Worm (Caenorhabditis elegans) whole organism, midembryonic: ENCODE data around the gene comt-5.

Experiments
- T22C8.4 ChIP-seq: fragments of 200-800 bp; sonication (Bioruptor generic); IDR thresholded peaks from 2 replicates; pipeline ENCODE4 v1.3.6; 2022; ENCODE audit warnings: missing genetic modification characterization, missing compliant biosample characterization
- cog-1 ChIP-seq: sonication (generic microtip); optimal IDR thresholded peaks from 2 replicates; lab custom pipeline; 2016; ENCODE audit warnings: missing genetic modification characterization, missing compliant biosample characterization
- flt-1 ChIP-seq: fragments of 200-800 bp; sonication (Bioruptor generic); IDR thresholded peaks from 2 replicates; pipeline ENCODE4 v1.3.6; 2022; ENCODE audit warnings: missing genetic modification characterization, missing compliant biosample characterization
- klf-2 ChIP-seq: fragments of 200-800 bp; sonication (Bioruptor generic); conservative IDR thresholded peaks from 2 replicates; pipeline ENCODE4 v1.3.6; 2022; ENCODE audit warnings: missing genetic modification reagents, missing genetic modification characterization, missing compliant biosample characterization
- med-1 ChIP-seq: sonication (generic microtip); optimal IDR thresholded peaks from 2 replicates; lab custom pipeline; 2017; ENCODE audit warnings: missing genetic modification characterization, mild to moderate bottlenecking, missing compliant biosample characterization, antibody characterized with exemption, missing genetic modification reagents; ENCODE audit not compliant: insufficient read depth
- ref-1 ChIP-seq: fragments of 200-800 bp; sonication (Bioruptor generic); conservative IDR thresholded peaks from 2 replicates; pipeline ENCODE4 v1.3.6; 2022; ENCODE audit warnings: missing genetic modification reagents, missing genetic modification characterization, missing compliant biosample characterization
- tab-1 ChIP-seq: fragments of 200-800 bp; sonication (Bioruptor generic); IDR thresholded peaks from 2 replicates; pipeline ENCODE4 v1.3.6; 2022; ENCODE audit warnings: missing genetic modification characterization, missing compliant biosample characterization
- ztf-23 ChIP-seq: fragments of 200-800 bp; sonication (Bioruptor generic); IDR thresholded peaks from 2 replicates; pipeline ENCODE4 v1.3.6; 2022; ENCODE audit warnings: missing genetic modification reagents, missing genetic modification characterization, missing compliant biosample characterization
- ztf-29 ChIP-seq: fragments of 200-800 bp; sonication (Bioruptor generic); IDR thresholded peaks from 2 replicates; pipeline ENCODE4 v1.3.6; 2022; ENCODE audit warnings: missing genetic modification reagents, missing genetic modification characterization, missing compliant biosample characterization

Gene comt-5

DNA sequence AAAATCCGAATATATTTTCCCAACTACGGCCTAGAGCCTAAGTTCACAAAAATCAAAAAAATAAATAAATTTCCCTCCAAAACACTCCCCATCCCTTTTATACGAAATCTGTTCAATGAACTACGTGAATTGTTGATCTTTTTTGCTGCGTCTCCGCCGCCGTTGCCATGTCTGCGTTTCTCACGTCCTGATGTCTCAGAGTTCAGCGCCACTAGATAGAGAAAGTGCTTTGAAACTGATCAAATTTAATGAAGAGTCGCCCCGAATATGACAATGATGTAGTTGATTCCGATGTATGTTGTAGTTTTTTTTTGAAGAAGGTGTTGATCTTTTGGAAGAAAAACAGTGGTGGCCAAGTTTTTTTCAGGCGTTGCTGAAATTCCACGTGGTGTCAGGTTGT is 845 bp upstream of the comt-5 start:
- no peak for TF ChIP-seq flt-1 (GFP tag; lab: Robert Waterston, UW)
- no peak for TF ChIP-seq cog-1 (tag; lab: Kevin White, UChicago)
- TF ChIP-seq ref-1 (GFP tag; lab: Robert Waterston, UW) = no peak
- TF ChIP-seq ztf-29 (GFP tag; lab: Robert Waterston, UW) = no peak
- TF ChIP-seq ztf-23 (GFP tag; lab: Robert Waterston, UW) = no peak
- TF ChIP-seq tab-1 (GFP tag; lab: Robert Waterston, UW) = no peak
- TF ChIP-seq med-1 (GFP tag; lab: Kevin White, UChicago) = no peak
- no peak for TF ChIP-seq T22C8.4 (GFP tag; lab: Robert Waterston, UW)
- no peak for TF ChIP-seq klf-2 (GFP tag; lab: Robert Waterston, UW)

DNA sequence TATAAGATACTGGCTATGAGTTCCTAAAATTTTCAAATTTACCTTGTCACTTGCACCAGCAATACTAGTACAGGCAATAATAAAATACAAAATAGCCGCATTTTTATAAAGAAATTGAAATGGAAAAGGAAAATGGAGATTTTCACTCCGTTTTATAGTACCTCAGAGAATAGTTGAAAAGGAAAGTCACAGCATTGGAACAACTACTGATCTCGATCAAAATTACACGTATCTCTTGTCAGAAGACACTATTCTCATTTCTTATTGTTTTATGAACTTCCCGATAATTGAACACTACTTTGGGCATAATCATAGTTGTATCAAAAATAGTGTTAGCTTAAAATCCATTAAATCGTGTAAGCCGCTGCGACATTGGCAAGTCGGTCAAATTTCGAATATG is 1.9 kb downstream of the comt-5 start, which contains the start of gene Y40B10A.11:
Gene Y40B10A.11, minus strand, starts transcription at position 101 of the 400 bp plus-strand sequence.
- TF ChIP-seq T22C8.4 (GFP tag; lab: Robert Waterston, UW) (no peak), cog-1 (tag; lab: Kevin White, UChicago) (no peak), ztf-29 (GFP tag; lab: Robert Waterston, UW) (no peak), flt-1 (GFP tag; lab: Robert Waterston, UW) (no peak), ref-1 (GFP tag; lab: Robert Waterston, UW) (no peak)

DNA sequence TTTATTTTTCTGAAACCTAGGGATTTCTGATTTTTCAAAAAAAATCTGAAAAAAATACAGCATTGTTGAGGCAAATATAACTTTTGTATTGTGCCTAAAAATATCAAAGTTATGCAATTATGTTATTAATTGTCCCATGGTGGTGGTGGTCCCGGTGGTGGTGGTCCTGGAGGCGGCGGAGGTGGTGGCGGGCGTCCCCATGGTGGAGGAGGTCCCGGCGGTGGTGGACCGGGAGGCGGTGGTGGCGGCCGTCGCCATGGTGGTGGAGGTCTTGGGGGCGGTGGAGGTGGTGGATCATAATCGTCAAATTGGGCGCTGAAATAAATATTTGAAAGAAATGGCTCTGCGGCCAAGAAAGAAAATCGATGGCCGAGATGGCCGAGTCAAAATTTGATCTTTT is 2.6 kb downstream of the comt-5 start:
- TF ChIP-seq tab-1 (GFP tag; lab: Robert Waterston, UW) = no peak
- TF ChIP-seq ztf-23 (GFP tag; lab: Robert Waterston, UW) = 0 out of 2 replicates have a peak, but pooled peaks have one; percentile 41

DNA sequence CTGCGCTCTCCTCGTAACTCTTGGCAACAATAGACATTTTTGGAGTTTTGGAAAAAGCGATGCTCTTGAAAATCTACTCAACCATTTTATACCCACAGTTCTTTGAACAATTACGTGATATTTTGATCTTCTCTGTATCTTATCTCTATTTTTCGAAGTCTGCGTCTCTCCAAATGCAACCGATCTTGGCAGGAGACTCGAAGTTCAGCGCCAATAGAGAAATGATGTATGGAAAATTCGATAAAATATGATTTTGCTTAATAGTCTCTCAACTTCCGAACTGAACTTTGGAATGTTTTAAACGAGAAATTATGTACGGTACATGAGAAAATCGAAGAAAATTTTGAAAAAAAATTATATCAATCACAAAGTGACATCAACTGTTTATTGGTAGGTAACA is 3.3 kb downstream of the comt-5 start, which contains the start of gene comt-4:
Gene comt-4, minus strand, starts transcription at position 50 of the 400 bp plus-strand sequence.
- TF ChIP-seq ref-1 (GFP tag; lab: Robert Waterston, UW) (no peak), klf-2 (GFP tag; lab: Robert Waterston, UW) (no peak), ztf-23 (GFP tag; lab: Robert Waterston, UW) (no peak), T22C8.4 (GFP tag; lab: Robert Waterston, UW) (no peak), ztf-29 (GFP tag; lab: Robert Waterston, UW) (no peak), flt-1 (GFP tag; lab: Robert Waterston, UW) (no peak), med-1 (GFP tag; lab: Kevin White, UChicago) (no peak), tab-1 (GFP tag; lab: Robert Waterston, UW) (no peak), cog-1 (tag; lab: Kevin White, UChicago) (no peak)

DNA sequence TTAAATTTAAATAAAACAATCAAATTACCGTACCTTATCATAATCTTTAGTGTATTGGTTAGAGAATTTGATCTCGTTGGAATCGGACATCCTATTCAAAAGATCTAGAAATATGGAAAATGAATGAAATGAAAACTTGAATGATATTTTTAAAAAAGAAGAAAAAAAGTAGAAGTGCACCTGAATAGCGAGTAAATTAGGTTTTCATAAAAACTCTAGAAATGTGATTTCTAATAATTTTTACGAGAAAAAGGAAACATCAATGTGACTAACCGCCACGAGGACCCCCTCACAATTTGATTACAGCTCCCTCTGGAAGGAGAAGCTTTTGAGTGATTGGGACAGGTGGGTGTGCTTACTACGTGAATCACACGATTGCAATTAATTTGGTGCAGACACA is 7.5 kb downstream of the comt-5 start, which contains the start of gene Y40B10A.5:
Gene Y40B10A.5, minus strand, starts transcription at position 101 of the 400 bp plus-strand sequence.
- no peak for TF ChIP-seq cog-1 (tag; lab: Kevin White, UChicago)
- no peak for TF ChIP-seq flt-1 (GFP tag; lab: Robert Waterston, UW)
- TF ChIP-seq ref-1 (GFP tag; lab: Robert Waterston, UW) = no peak
- no peak for TF ChIP-seq ztf-23 (GFP tag; lab: Robert Waterston, UW)
- no peak for TF ChIP-seq ztf-29 (GFP tag; lab: Robert Waterston, UW)
- TF ChIP-seq T22C8.4 (GFP tag; lab: Robert Waterston, UW) = no peak
- TF ChIP-seq tab-1 (GFP tag; lab: Robert Waterston, UW) = no peak
- TF ChIP-seq med-1 (GFP tag; lab: Kevin White, UChicago) = no peak
- TF ChIP-seq klf-2 (GFP tag; lab: Robert Waterston, UW) = no peak

DNA sequence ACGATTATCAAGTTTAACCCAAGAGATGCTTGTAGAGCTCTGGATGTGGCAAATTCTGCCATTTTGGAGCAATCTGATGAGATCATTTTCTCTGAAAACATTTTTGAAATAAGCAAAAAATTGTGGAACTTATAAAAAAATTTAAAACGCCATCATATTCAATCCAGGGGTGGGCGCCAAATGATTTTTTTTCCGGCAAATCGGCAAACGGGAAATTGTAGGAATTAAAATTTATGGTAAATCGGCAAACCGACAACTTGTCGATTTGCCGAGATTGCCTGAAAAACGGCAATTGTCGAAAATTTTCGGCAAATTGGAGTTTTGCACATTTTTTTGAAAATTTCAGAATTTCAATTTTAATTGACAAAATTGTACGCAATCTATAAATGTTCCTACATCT is 17.9 kb downstream of the comt-5 start, which contains the start of gene srab-23:
Gene srab-23, minus strand, starts transcription at position 101 of the 400 bp plus-strand sequence.
- TF ChIP-seq flt-1 (GFP tag; lab: Robert Waterston, UW) (no peak), tab-1 (GFP tag; lab: Robert Waterston, UW) (no peak), med-1 (GFP tag; lab: Kevin White, UChicago) (no peak), ref-1 (GFP tag; lab: Robert Waterston, UW) (no peak), klf-2 (GFP tag; lab: Robert Waterston, UW) (no peak), T22C8.4 (GFP tag; lab: Robert Waterston, UW) (no peak), ztf-23 (GFP tag; lab: Robert Waterston, UW) (no peak), cog-1 (tag; lab: Kevin White, UChicago) (no peak), ztf-29 (GFP tag; lab: Robert Waterston, UW) (no peak)

DNA sequence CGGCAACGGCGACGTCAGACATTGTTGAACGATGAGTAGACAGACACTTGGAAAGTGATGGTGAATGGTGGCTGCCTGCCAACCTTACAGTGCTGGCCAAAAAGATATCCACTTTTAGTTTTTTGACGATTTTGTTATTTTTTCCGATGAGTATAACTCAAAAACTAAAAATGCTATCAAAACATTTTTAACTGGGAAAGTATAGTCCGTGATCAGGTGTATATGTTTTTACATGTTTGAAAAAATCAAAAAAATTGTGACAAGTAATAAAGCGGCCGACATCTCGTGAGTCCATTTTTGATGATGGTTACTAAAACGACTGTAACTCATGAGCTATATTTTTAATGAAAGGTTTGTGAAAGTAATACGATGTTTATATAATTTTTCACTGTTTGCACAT is 22.0 kb downstream of the comt-5 start, which contains the start of gene hil-6:
Gene hil-6, minus strand, starts transcription at position 101 of the 400 bp plus-strand sequence.
- TF ChIP-seq ztf-23 (GFP tag; lab: Robert Waterston, UW) = no peak
- TF ChIP-seq T22C8.4 (GFP tag; lab: Robert Waterston, UW) = no peak
- no peak for TF ChIP-seq ztf-29 (GFP tag; lab: Robert Waterston, UW)
- no peak for TF ChIP-seq flt-1 (GFP tag; lab: Robert Waterston, UW)
- no peak for TF ChIP-seq ref-1 (GFP tag; lab: Robert Waterston, UW)
- no peak for TF ChIP-seq med-1 (GFP tag; lab: Kevin White, UChicago)
- no peak for TF ChIP-seq tab-1 (GFP tag; lab: Robert Waterston, UW)
- no peak for TF ChIP-seq cog-1 (tag; lab: Kevin White, UChicago)
- TF ChIP-seq klf-2 (GFP tag; lab: Robert Waterston, UW) = no peak

DNA sequence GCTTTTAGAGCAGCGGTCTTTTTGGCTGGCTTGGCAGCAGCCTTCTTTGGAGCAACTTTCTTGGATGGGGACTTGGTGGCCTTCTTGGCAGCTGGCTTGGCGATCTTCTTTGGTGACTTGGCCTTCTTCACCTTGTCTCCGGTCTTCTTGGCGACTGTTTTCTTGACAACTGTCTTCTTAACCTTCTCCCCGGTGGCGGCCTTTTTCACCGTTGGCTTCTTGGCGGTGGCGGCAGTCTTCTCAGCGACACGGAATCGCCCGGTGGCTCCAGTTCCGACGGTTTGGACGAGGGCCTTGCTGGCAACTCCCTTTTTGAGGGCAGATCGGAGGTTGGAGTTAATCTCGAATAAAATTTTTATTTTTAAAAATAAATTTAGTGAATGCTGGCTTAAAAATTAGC is 22.7 kb downstream of the comt-5 start:
- no peak for TF ChIP-seq med-1 (GFP tag; lab: Kevin White, UChicago)
- no peak for TF ChIP-seq T22C8.4 (GFP tag; lab: Robert Waterston, UW)
- no peak for TF ChIP-seq flt-1 (GFP tag; lab: Robert Waterston, UW)
- no peak for TF ChIP-seq tab-1 (GFP tag; lab: Robert Waterston, UW)
- no peak for TF ChIP-seq ztf-29 (GFP tag; lab: Robert Waterston, UW)
- TF ChIP-seq ref-1 (GFP tag; lab: Robert Waterston, UW) = no peak
- no peak for TF ChIP-seq cog-1 (tag; lab: Kevin White, UChicago)
- TF ChIP-seq klf-2 (GFP tag; lab: Robert Waterston, UW) = no peak
- no peak for TF ChIP-seq ztf-23 (GFP tag; lab: Robert Waterston, UW)

DNA sequence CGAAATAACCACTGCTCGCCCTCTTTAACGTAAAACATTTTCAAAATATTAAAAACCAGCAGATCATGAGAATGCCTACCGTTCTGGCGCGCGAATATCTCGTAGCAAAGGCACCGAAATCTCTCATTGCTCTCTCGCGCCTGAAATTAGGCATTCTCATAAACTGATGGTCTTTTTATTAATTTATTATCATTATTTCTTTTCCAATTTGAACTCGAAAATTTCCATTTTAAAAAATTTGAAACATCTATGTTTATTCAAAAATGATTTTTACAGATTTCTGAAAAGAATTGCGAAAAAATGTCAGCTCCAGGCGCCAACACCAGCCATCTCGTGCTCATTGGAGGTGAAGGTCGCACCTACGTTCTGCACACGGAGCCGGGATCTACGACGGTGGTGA is 23.5 kb downstream of the comt-5 start, which contains the start of gene F59A7.12:
Gene F59A7.12, plus strand, starts transcription at position 301 of the 400 bp plus-strand sequence.
- TF ChIP-seq tab-1 (GFP tag; lab: Robert Waterston, UW) (no peak), T22C8.4 (GFP tag; lab: Robert Waterston, UW) (no peak), klf-2 (GFP tag; lab: Robert Waterston, UW) (no peak), ztf-23 (GFP tag; lab: Robert Waterston, UW) (no peak), med-1 (GFP tag; lab: Kevin White, UChicago) (no peak), flt-1 (GFP tag; lab: Robert Waterston, UW) (no peak)
